Fruit fly (Drosophila melanogaster) Kc167 (cell line): ENCODE results near the gene r.

Source experiments
- h ChIP-seq: fragments of >200 bp; optimal IDR thresholded peaks from 3 replicates; lab custom pipeline; 2018; ENCODE audit warnings: missing external identifiers
- ttk ChIP-seq: sonication (Bioruptor generic); optimal IDR thresholded peaks from 2 replicates; lab custom pipeline; 2017; ENCODE audit warnings: missing external identifiers

DNA sequence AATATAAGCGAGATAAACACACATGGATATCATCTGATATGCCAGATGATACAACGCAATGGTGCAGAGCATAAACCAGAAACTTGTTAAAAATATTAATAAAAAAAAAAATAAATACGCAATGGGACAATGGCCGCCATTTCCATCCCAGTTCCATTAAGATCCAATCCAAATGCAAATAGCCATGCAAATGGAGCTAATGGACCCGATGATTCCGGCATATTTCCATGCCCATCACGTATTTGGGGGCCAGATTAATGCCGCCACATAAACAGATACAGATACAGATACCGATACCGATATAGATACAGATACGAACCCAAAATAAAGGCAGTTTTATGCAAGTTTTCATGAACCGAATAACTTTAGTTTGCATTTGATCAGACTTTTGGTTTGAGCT is 31.6 kb upstream of the r start:
- TF ChIP-seq ttk (lab: Kevin White, UChicago) = no peak
- TF ChIP-seq h (lab: Kevin White, UChicago) = no peak
